Worm (Caenorhabditis elegans) whole organism, L3 larva: Measurements from ENCODE around the gene selt-1.1.

Source experiments
- R02D3.7 ChIP-seq: fragments of 150-350 bp; optimal IDR thresholded peaks from 2 replicates; lab custom pipeline; 2014; ENCODE audit warnings: missing biosample characterization, missing genetic modification characterization
- aly-2 ChIP-seq: fragments of 150-350 bp; optimal IDR thresholded peaks from 2 replicates; lab custom pipeline; 2014; ENCODE audit warnings: missing biosample characterization, missing genetic modification characterization
- ceh-82 ChIP-seq: fragments of 150-350 bp; optimal IDR thresholded peaks from 2 replicates; lab custom pipeline; 2014; ENCODE audit warnings: missing biosample characterization, missing genetic modification characterization
- daf-12 ChIP-seq: fragments of 150-350 bp; optimal IDR thresholded peaks from 2 replicates; lab custom pipeline; 2014; ENCODE audit warnings: missing biosample characterization, missing genetic modification reagents, missing genetic modification characterization
- egl-27 ChIP-seq: sonication (generic microtip); optimal IDR thresholded peaks from 4 replicates; lab custom pipeline; 2017; ENCODE audit warnings: missing biosample characterization, missing genetic modification reagents, missing genetic modification characterization
- egl-5 ChIP-seq: fragments of 150-350 bp; optimal IDR thresholded peaks from 2 replicates; lab custom pipeline; 2017; ENCODE audit warnings: missing biosample characterization, missing genetic modification reagents, missing genetic modification characterization, inconsistent platforms
- elt-1 ChIP-seq: fragments of 150-350 bp; optimal IDR thresholded peaks from 2 replicates; lab custom pipeline; 2014; ENCODE audit warnings: missing biosample characterization, missing genetic modification characterization
- elt-2 ChIP-seq: sonication (generic microtip); optimal IDR thresholded peaks from 2 replicates; lab custom pipeline; 2016; ENCODE audit warnings: missing genetic modification reagents, mild to moderate bottlenecking, missing genetic modification characterization, missing compliant biosample characterization
- elt-3 ChIP-seq, 3 experiments: fragments of 150-350 bp in 1 of 3; sonication (generic microtip) in 2 of 3; optimal IDR thresholded peaks; 2 replicates in 2 of 3; 4 replicates in 1 of 3; lab custom pipeline; 2014 to 2017; ENCODE audit warnings: missing biosample characterization in 3 of 3, missing genetic modification characterization in 3 of 3
- eor-1 ChIP-seq, 2 experiments: fragments of 150-350 bp; optimal IDR thresholded peaks; 2 replicates each; lab custom pipeline; 2014 to 2018; ENCODE audit warnings: missing biosample characterization in 2 of 2, missing genetic modification characterization in 2 of 2
- fkh-2 ChIP-seq: fragments of 150-350 bp; optimal IDR thresholded peaks from 2 replicates; lab custom pipeline; 2014; ENCODE audit warnings: missing biosample characterization, missing genetic modification reagents, missing genetic modification characterization
- fos-1 ChIP-seq: fragments of 150-350 bp; optimal IDR thresholded peaks from 2 replicates; lab custom pipeline; 2014; ENCODE audit warnings: missing biosample characterization, missing genetic modification characterization
- hmg-11 ChIP-seq: sonication (generic microtip); optimal IDR thresholded peaks from 2 replicates; lab custom pipeline; 2016; ENCODE audit warnings: missing genetic modification characterization, missing compliant biosample characterization
- jun-1 ChIP-seq: fragments of 150-350 bp; optimal IDR thresholded peaks from 2 replicates; lab custom pipeline; 2014; ENCODE audit warnings: missing biosample characterization, missing genetic modification reagents, missing genetic modification characterization
- lin-15B ChIP-seq: fragments of 150-350 bp; optimal IDR thresholded peaks from 2 replicates; lab custom pipeline; 2014; ENCODE audit warnings: missing biosample characterization, missing genetic modification characterization
- lin-39 ChIP-seq: fragments of 150-350 bp; optimal IDR thresholded peaks from 2 replicates; lab custom pipeline; 2018; ENCODE audit warnings: missing biosample characterization, missing genetic modification reagents, missing genetic modification characterization
- mdl-1 ChIP-seq: fragments of 150-350 bp; optimal IDR thresholded peaks from 2 replicates; lab custom pipeline; 2014; ENCODE audit warnings: missing biosample characterization, missing genetic modification characterization
- mml-1 ChIP-seq: fragments of 150-350 bp; sonication (generic microtip); optimal IDR thresholded peaks from 3 replicates; lab custom pipeline; 2014; ENCODE audit warnings: missing biosample characterization, missing genetic modification characterization
- nfya-1 ChIP-seq: sonication (generic microtip); optimal IDR thresholded peaks from 2 replicates; lab custom pipeline; 2017; ENCODE audit warnings: missing genetic modification characterization, mild to moderate bottlenecking, missing compliant biosample characterization, antibody characterized with exemption, moderate library complexity; ENCODE audit not compliant: insufficient read depth
- nhr-11 ChIP-seq: fragments of 150-350 bp; optimal IDR thresholded peaks from 2 replicates; lab custom pipeline; 2014; ENCODE audit warnings: missing biosample characterization, missing genetic modification characterization
- nhr-12 ChIP-seq: fragments of 150-350 bp; optimal IDR thresholded peaks from 2 replicates; lab custom pipeline; 2014; ENCODE audit warnings: missing biosample characterization, missing genetic modification characterization
- nhr-237 ChIP-seq: fragments of 150-350 bp; optimal IDR thresholded peaks from 2 replicates; lab custom pipeline; 2014; ENCODE audit warnings: missing biosample characterization, missing genetic modification characterization
- nhr-28 ChIP-seq: fragments of 150-350 bp; optimal IDR thresholded peaks from 2 replicates; lab custom pipeline; 2014; ENCODE audit warnings: missing biosample characterization, missing genetic modification characterization
- nhr-43 ChIP-seq: sonication (generic microtip); optimal IDR thresholded peaks from 2 replicates; lab custom pipeline; 2016; ENCODE audit warnings: mild to moderate bottlenecking, missing genetic modification characterization, missing compliant biosample characterization; ENCODE audit not compliant: poor library complexity, severe bottlenecking
- nhr-77 ChIP-seq: fragments of 150-350 bp; optimal IDR thresholded peaks from 2 replicates; lab custom pipeline; 2014; ENCODE audit warnings: missing biosample characterization, missing genetic modification characterization
- pha-4 ChIP-seq: fragments of 150-350 bp; optimal IDR thresholded peaks from 2 replicates; lab custom pipeline; 2014; ENCODE audit warnings: missing biosample characterization, missing genetic modification reagents, missing genetic modification characterization
- pqm-1 ChIP-seq: fragments of 150-350 bp; optimal IDR thresholded peaks from 2 replicates; lab custom pipeline; 2017; ENCODE audit warnings: missing biosample characterization, missing genetic modification characterization, inconsistent platforms
- sea-2 ChIP-seq: fragments of 150-350 bp; sonication (generic microtip); optimal IDR thresholded peaks from 4 replicates; lab custom pipeline; 2014; ENCODE audit warnings: missing biosample characterization, missing genetic modification reagents, missing genetic modification characterization
- skn-1 ChIP-seq: fragments of 150-350 bp; optimal IDR thresholded peaks from 2 replicates; lab custom pipeline; 2014; ENCODE audit warnings: missing biosample characterization, missing genetic modification characterization
- snpc-4 ChIP-seq: fragments of 150-350 bp; optimal IDR thresholded peaks from 2 replicates; lab custom pipeline; 2014; ENCODE audit warnings: missing biosample characterization, missing genetic modification characterization
- unc-39 ChIP-seq: sonication (generic microtip); optimal IDR thresholded peaks from 4 replicates; lab custom pipeline; 2017; ENCODE audit warnings: missing biosample characterization, missing genetic modification characterization
- unc-62 ChIP-seq: fragments of 150-350 bp; sonication (generic microtip); optimal IDR thresholded peaks from 4 replicates; lab custom pipeline; 2014; ENCODE audit warnings: missing biosample characterization, missing genetic modification reagents, missing genetic modification characterization
- zag-1 ChIP-seq: fragments of 150-350 bp; optimal IDR thresholded peaks from 2 replicates; lab custom pipeline; 2014; ENCODE audit warnings: missing biosample characterization, missing genetic modification characterization
- ztf-11 ChIP-seq: fragments of 150-350 bp; optimal IDR thresholded peaks from 2 replicates; lab custom pipeline; 2014; ENCODE audit warnings: missing biosample characterization, missing genetic modification characterization
- ztf-4 ChIP-seq: fragments of 150-350 bp; optimal IDR thresholded peaks from 2 replicates; lab custom pipeline; 2014; ENCODE audit warnings: missing biosample characterization, missing genetic modification characterization

selt-1.1 gene

ce11 chrX:11592539-11592938 is 46.2 kb upstream of the selt-1.1 start:
- TF ChIP-seq fos-1 (no peak), ztf-4 (tag; lab: Kevin White, UChicago) (no peak), nhr-237 (no peak), snpc-4 (tag; lab: Kevin White, UChicago) (no peak)

ce11 chrX:11591620-11592019 is 45.3 kb upstream of the selt-1.1 start, which contains the start of gene F52D10.2:
TSS of gene F52D10.2 (minus strand) at chrX:11591720.
- TF ChIP-seq nhr-77 (tag; lab: Kevin White, UChicago) = no peak
- TF ChIP-seq egl-27 = no peak
- no peak for TF ChIP-seq lin-15B (tag; lab: Kevin White, UChicago)
- no peak for TF ChIP-seq zag-1
- no peak for TF ChIP-seq unc-62 (GFP tag; lab: Kevin White, UChicago)
- no peak for TF ChIP-seq daf-12 (tag; lab: Kevin White, UChicago)
- TF ChIP-seq mml-1 (tag; lab: Kevin White, UChicago) = no peak
- no peak for TF ChIP-seq aly-2
- TF ChIP-seq nhr-28 = no peak
- TF ChIP-seq, all 47 proteins: peak for 0

DNA sequence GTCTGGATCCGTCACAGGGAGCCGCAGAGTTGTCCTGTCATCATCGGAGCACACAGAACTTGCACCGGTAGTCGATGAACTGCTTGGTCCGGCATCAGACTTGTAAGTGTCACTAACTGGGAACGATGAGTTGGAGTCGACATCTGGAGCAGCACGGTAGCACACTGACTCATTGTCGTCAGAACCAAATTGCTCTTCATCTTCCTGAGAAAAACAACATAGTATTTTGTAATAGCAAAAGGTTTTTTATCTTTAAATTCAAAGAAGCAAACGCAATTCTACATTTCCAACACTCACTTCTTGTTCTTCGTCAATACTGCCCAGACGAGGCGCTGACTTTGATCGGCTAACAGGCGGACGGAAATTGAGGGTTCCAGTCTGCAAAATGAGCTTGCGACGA is 44.2 kb upstream of the selt-1.1 start:
- no peak for TF ChIP-seq nhr-12
- no peak for TF ChIP-seq jun-1 (tag; lab: Kevin White, UChicago)
- TF ChIP-seq nhr-11 = no peak
- no peak for TF ChIP-seq daf-12 (tag; lab: Kevin White, UChicago)
- TF ChIP-seq R02D3.7 (tag; lab: Kevin White, UChicago) = no peak
- TF ChIP-seq eor-1 (tag; optimal IDR thresholded peaks at IDR 0.05; lab: Kevin White, UChicago) = no peak
- no peak for TF ChIP-seq snpc-4 (tag; lab: Kevin White, UChicago)
- no peak for TF ChIP-seq hmg-11 (tag; lab: Kevin White, UChicago)
- no peak for TF ChIP-seq skn-1 (tag; lab: Kevin White, UChicago)
- TF ChIP-seq, all 47 proteins: peak for 0

DNA sequence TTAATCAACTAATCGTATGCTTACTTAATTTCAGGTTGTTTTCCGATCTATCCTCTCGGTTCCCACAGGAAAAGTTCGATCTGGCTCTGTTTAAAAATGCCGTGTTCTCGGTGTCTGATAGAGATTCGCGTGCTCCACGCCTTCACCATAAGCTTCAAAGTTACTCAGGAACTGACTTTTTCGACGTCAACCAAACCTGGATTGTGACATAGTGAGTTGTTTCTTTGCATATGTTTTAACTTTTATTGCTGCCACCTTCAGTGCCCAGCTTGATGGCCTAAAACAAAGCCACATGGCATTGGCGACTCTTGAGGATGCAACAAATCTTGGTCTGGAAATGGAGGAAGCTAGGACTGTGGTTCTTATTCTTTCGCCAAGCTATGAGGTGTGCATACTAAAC is 39.6 kb upstream of the selt-1.1 start:
- no peak for TF ChIP-seq mdl-1 (tag; lab: Kevin White, UChicago)
- TF ChIP-seq mml-1 (tag; lab: Kevin White, UChicago) = no peak
- TF ChIP-seq pha-4 (tag; lab: Kevin White, UChicago) = no peak
- TF ChIP-seq pqm-1 (tag; lab: Kevin White, UChicago) = no peak
- no peak for TF ChIP-seq nhr-237
- TF ChIP-seq fos-1 = no peak
- no peak for TF ChIP-seq jun-1 (tag; lab: Kevin White, UChicago)
- no peak for TF ChIP-seq lin-15B (tag; lab: Kevin White, UChicago)
- no peak for TF ChIP-seq ztf-11

- TF ChIP-seq ceh-82 (no peak), nhr-12 (no peak), mdl-1 (tag; lab: Kevin White, UChicago) (no peak), nhr-28 (no peak)
Observed at ce11 chrX:11585375-11585774, 39.1 kb upstream of the selt-1.1 start, which contains the start of gene abts-2. TSS of gene abts-2 (plus strand) at chrX:11585675.

- TF ChIP-seq elt-2 = no peak
- TF ChIP-seq daf-12 (tag; lab: Kevin White, UChicago) = no peak
- TF ChIP-seq sea-2 (GFP tag; lab: Kevin White, UChicago) = no peak
- no peak for TF ChIP-seq nhr-43 (tag; lab: Kevin White, UChicago)
- TF ChIP-seq elt-1 = no peak
- no peak for TF ChIP-seq egl-5 (tag; lab: Kevin White, UChicago)
- TF ChIP-seq snpc-4 (tag; lab: Kevin White, UChicago) = no peak
- no peak for TF ChIP-seq elt-3 (tag; optimal IDR thresholded peaks at IDR 0.05; lab: Kevin White, UChicago)
- no peak for TF ChIP-seq ztf-11
- no peak for TF ChIP-seq unc-39 (tag; lab: Kevin White, UChicago)
- TF ChIP-seq eor-1 (tag; optimal IDR thresholded peaks at IDR 0.05; lab: Kevin White, UChicago) = no peak
- no peak for TF ChIP-seq nfya-1
- TF ChIP-seq lin-15B (tag; lab: Kevin White, UChicago) = no peak
- peak; percentile 64 for TF ChIP-seq lin-39 (tag; lab: Kevin White, UChicago)
- peak; percentile 32 for TF ChIP-seq unc-62 (GFP tag; lab: Kevin White, UChicago)
- TF ChIP-seq fkh-2 = no peak
Observed at ce11 chrX:11576429-11577088, 30.3 kb upstream of the selt-1.1 start.
